Worm (Caenorhabditis elegans) whole organism, midembryonic: Measurements from ENCODE around the gene best-14.

ENCODE experiments used
- T22C8.4 ChIP-seq: fragments of 200-800 bp; sonication (Bioruptor generic); IDR thresholded peaks from 2 replicates; pipeline ENCODE4 v1.3.6; 2022; ENCODE audit warnings: missing genetic modification characterization, missing compliant biosample characterization
- cog-1 ChIP-seq: sonication (generic microtip); optimal IDR thresholded peaks from 2 replicates; lab custom pipeline; 2016; ENCODE audit warnings: missing genetic modification characterization, missing compliant biosample characterization
- flt-1 ChIP-seq: fragments of 200-800 bp; sonication (Bioruptor generic); IDR thresholded peaks from 2 replicates; pipeline ENCODE4 v1.3.6; 2022; ENCODE audit warnings: missing genetic modification characterization, missing compliant biosample characterization
- klf-2 ChIP-seq: fragments of 200-800 bp; sonication (Bioruptor generic); conservative IDR thresholded peaks from 2 replicates; pipeline ENCODE4 v1.3.6; 2022; ENCODE audit warnings: missing genetic modification reagents, missing genetic modification characterization, missing compliant biosample characterization
- med-1 ChIP-seq: sonication (generic microtip); optimal IDR thresholded peaks from 2 replicates; lab custom pipeline; 2017; ENCODE audit warnings: missing genetic modification characterization, mild to moderate bottlenecking, missing compliant biosample characterization, antibody characterized with exemption, missing genetic modification reagents; ENCODE audit not compliant: insufficient read depth
- ref-1 ChIP-seq: fragments of 200-800 bp; sonication (Bioruptor generic); conservative IDR thresholded peaks from 2 replicates; pipeline ENCODE4 v1.3.6; 2022; ENCODE audit warnings: missing genetic modification reagents, missing genetic modification characterization, missing compliant biosample characterization
- ztf-29 ChIP-seq: fragments of 200-800 bp; sonication (Bioruptor generic); IDR thresholded peaks from 2 replicates; pipeline ENCODE4 v1.3.6; 2022; ENCODE audit warnings: missing genetic modification reagents, missing genetic modification characterization, missing compliant biosample characterization

DNA sequence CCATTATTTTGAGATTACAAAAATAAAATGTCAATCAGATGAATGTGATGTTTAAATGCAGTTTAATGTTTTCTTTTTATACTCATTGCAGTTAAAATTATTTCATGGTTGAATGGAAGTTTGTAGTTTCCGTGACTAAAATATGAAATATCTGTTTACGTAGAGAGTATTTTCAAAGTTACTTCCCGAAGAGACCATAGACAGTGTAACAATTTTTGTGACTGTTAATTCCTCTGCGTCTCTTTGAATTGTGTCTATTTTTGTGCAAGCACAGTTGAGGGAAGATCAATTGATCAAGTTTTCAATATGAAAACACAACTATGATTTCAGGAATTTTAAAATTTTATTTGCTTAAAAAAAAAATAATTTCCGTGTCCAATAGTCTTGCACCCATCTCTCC is 11.0 kb upstream of the best-14 start, which contains the start of gene F25D1.5:
- no peak for TF ChIP-seq med-1 (GFP tag; lab: Kevin White, UChicago)
- no peak for TF ChIP-seq klf-2 (GFP tag; lab: Robert Waterston, UW)
- TF ChIP-seq ztf-29 (GFP tag; lab: Robert Waterston, UW) = no peak
- TF ChIP-seq cog-1 = no peak
- no peak for TF ChIP-seq flt-1 (GFP tag; lab: Robert Waterston, UW)
- no peak for TF ChIP-seq ref-1 (GFP tag; lab: Robert Waterston, UW)
- TF ChIP-seq T22C8.4 (GFP tag; lab: Robert Waterston, UW) = no peak
